Worm (Caenorhabditis elegans) whole organism, early embryonic: ENCODE measurements around the gene Y41C4A.21.

Experiments used
- ceh-36 ChIP-seq: sonication (generic microtip); optimal IDR thresholded peaks from 2 replicates; lab custom pipeline; 2016; ENCODE audit warnings: missing genetic modification characterization, inconsistent platforms, missing compliant biosample characterization
- sea-1 ChIP-seq: fragments of 200-800 bp; sonication (Bioruptor generic); conservative IDR thresholded peaks from 2 replicates; pipeline ENCODE4 v1.3.6; 2022; ENCODE audit warnings: missing genetic modification characterization, missing compliant biosample characterization

ce11 chrIII:11689887-11690286 is 42.3 kb upstream of the Y41C4A.21 start:
- no peak for TF ChIP-seq sea-1 (GFP tag; lab: Robert Waterston, UW)
- no peak for TF ChIP-seq ceh-36 (tag; lab: Kevin White, UChicago)
